Worm (Caenorhabditis elegans) whole organism, early embryonic: Measurements from ENCODE around the gene T02H6.11.

Source experiments
- F13C5.2 ChIP-seq: sonication (generic microtip); optimal IDR thresholded peaks from 2 replicates; lab custom pipeline; 2017; ENCODE audit warnings: mild to moderate bottlenecking, missing genetic modification characterization, inconsistent platforms, missing compliant biosample characterization
- aly-1 ChIP-seq: sonication (generic microtip); optimal IDR thresholded peaks from 2 replicates; lab custom pipeline; 2016; ENCODE audit warnings: missing genetic modification characterization, missing compliant biosample characterization
- ama-1 ChIP-seq: fragments of 150-350 bp; optimal IDR thresholded peaks from 2 replicates; lab custom pipeline; 2014
- ceh-36 ChIP-seq: sonication (generic microtip); optimal IDR thresholded peaks from 2 replicates; lab custom pipeline; 2016; ENCODE audit warnings: missing genetic modification characterization, inconsistent platforms, missing compliant biosample characterization
- flt-1 ChIP-seq: fragments of 200-800 bp; sonication (Bioruptor generic); IDR thresholded peaks from 2 replicates; pipeline ENCODE4 v1.3.6; 2022; ENCODE audit warnings: missing genetic modification characterization, missing compliant biosample characterization
- hmbx-1 ChIP-seq: sonication (generic microtip); optimal IDR thresholded peaks from 2 replicates; lab custom pipeline; 2016; ENCODE audit warnings: mild to moderate bottlenecking, missing genetic modification characterization, missing compliant biosample characterization
- hmg-4 ChIP-seq: fragments of 200-800 bp; sonication (Bioruptor generic); optimal IDR thresholded peaks from 2 replicates; lab custom pipeline; 2018; ENCODE audit warnings: mild to moderate bottlenecking, missing genetic modification characterization, missing compliant biosample characterization
- hnd-1 ChIP-seq: sonication (generic microtip); optimal IDR thresholded peaks from 2 replicates; lab custom pipeline; 2016; ENCODE audit warnings: missing genetic modification characterization, missing compliant biosample characterization
- tbx-11 ChIP-seq: fragments of 200-800 bp; sonication (Bioruptor generic); IDR thresholded peaks from 2 replicates; pipeline ENCODE4 v1.3.6; 2022; ENCODE audit warnings: missing genetic modification characterization, missing compliant biosample characterization
- tbx-37 ChIP-seq: fragments of 200-800 bp; sonication (Bioruptor generic); conservative IDR thresholded peaks from 2 replicates; pipeline ENCODE4 v1.3.6; 2022; ENCODE audit warnings: missing genetic modification reagents, missing genetic modification characterization, missing compliant biosample characterization
- tra-4 ChIP-seq: sonication (generic microtip); optimal IDR thresholded peaks from 2 replicates; lab custom pipeline; 2017; ENCODE audit warnings: missing genetic modification characterization, missing compliant biosample characterization

DNA sequence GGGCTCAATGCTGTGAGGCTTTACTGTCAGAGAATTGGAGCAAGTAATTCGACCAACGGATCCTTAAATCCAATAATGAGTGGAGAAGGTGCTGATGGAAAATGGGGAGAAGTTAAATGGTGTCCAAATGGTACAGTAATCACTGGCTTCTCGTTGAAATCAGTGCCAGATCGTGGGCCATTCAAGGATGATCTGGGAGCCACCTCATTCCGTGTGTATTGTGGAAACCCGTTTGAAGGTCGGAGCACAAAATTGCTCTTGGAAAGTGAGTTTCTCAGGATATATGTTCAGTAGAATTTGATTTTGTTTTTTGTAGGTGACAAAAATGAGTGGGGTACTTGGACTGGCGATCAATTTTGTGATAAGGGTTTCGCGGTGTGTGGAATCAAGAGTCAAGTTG is 25.1 kb downstream of the T02H6.11 start:
- TF ChIP-seq ama-1 (lab: Kevin White, UChicago) (no peak), tbx-37 (GFP tag; lab: Robert Waterston, UW) (no peak), tbx-11 (GFP tag; lab: Robert Waterston, UW) (no peak), hnd-1 (no peak), ceh-36 (tag; lab: Kevin White, UChicago) (no peak), hmg-4 (GFP tag; lab: Kevin White, UChicago) (no peak), F13C5.2 (tag; lab: Kevin White, UChicago) (no peak), aly-1 (tag; lab: Kevin White, UChicago) (no peak), tra-4 (no peak), flt-1 (GFP tag; lab: Robert Waterston, UW) (no peak), hmbx-1 (no peak)
